Fruit fly (Drosophila melanogaster) whole organism, prepupa: ENCODE measurements around the gene CG33268.

ENCODE experiments used
- CG8119 ChIP-seq: fragments of 200-800 bp; sonication (Bioruptor generic); IDR thresholded peaks from 3 replicates; pipeline ENCODE4 v1.3.6; 2022; ENCODE audit warnings: missing biosample characterization, missing genetic modification characterization
- Ets21C ChIP-seq: fragments of 200-800 bp; sonication (Bioruptor generic); optimal IDR thresholded peaks from 3 replicates; lab custom pipeline; 2016; ENCODE audit warnings: missing biosample characterization, missing genetic modification characterization
- Lpt ChIP-seq: fragments of 200-800 bp; sonication (Bioruptor generic); optimal IDR thresholded peaks from 3 replicates; lab custom pipeline; 2016; ENCODE audit warnings: missing biosample characterization, missing genetic modification characterization
- vri ChIP-seq: fragments of 200-800 bp; sonication (Bioruptor generic); optimal IDR thresholded peaks from 3 replicates; lab custom pipeline; 2016; ENCODE audit warnings: missing biosample characterization, mild to moderate bottlenecking, missing genetic modification characterization

DNA sequence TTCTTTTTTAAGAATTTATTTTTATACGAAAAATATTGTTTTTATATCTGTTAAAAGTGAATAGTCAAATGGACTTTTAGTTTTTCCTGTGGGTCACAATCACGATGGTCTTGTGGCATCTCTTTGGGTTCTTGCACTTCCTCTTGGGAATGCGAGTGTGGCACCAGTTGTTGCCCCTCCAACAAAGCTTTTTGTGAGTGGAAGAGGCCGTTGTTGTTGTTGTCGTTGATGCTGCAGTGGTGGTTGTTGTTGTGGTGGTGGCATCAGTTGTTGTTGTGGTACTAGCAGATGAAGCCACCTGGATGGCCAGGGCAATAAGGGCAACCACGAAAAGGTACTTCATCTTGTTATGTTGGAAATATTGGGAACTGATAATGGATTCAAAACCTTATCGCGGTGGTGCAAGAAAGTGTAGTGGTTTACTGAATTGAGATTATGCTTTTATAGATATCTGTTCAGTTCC is 12.8 kb downstream of the CG33268 start, which contains the start of gene CG33270:
- TF ChIP-seq Lpt (no peak), Ets21C (no peak), vri (no peak), CG8119 (GFP tag; lab: Robert Waterston, UW) (no peak)
